Worm (Caenorhabditis elegans): ENCODE measurements around the gene tba-7.

ce11 chrIII:11341466-11341865 lies 30.1 kb downstream of the tba-7 start:
- no peak for TF ChIP-seq nhr-237 (tag; optimal IDR thresholded peaks at IDR 0.05)
- no peak for TF ChIP-seq pha-4 (tag; optimal IDR thresholded peaks at IDR 0.05)
- no peak for TF ChIP-seq elt-3 (tag; optimal IDR thresholded peaks at IDR 0.05)
